Worm (Caenorhabditis elegans): ENCODE data around the gene gcst-1.

Gene gcst-1

DNA sequence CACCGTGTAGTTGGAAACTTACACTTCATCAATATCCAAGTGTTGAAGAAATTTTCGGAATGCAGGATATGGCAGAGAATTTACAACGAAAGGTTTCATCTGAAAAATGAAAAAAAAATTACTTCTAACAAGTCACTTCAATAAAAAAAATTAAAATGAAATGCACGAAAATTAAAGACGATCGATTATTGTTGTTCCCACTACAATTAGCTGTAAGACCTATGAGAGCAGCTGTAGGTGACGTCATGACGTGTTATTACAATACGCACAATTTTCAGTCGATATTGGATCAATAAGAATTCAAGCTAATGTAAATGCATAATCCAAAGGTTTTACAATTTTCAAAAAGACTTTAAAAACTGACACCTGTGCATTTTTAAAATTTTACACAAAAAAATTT lies 47.4 kb downstream of the gcst-1 start, which contains the start of gene C53A3.1:
TSS of gene C53A3.1 (minus strand) at position 101 of the 400 bp plus-strand sequence.
- TF ChIP-seq zim-3 (tag; optimal IDR thresholded peaks at IDR 0.05) (no peak), tlf-1 (GFP tag; optimal IDR thresholded peaks at IDR 0.05) (no peak), let-526 (GFP tag; IDR thresholded peaks at IDR 0.05) (no peak), egl-44 (GFP tag; IDR thresholded peaks at IDR 0.05) (no peak), attf-5 (GFP tag; optimal IDR thresholded peaks at IDR 0.05) (no peak), nhr-80 (tag; optimal IDR thresholded peaks at IDR 0.05) (no peak), hlh-26 (GFP tag; conservative IDR thresholded peaks at IDR 0.05) (no peak), rcor-1 (GFP tag; IDR thresholded peaks at IDR 0.05) (no peak), F52B5.7 (tag; optimal IDR thresholded peaks at IDR 0.05) (no peak), nfya-1 (tag; optimal IDR thresholded peaks at IDR 0.05; ENCODE audit: borderline replicate concordance, insufficient read depth) (no peak), Y53G8AR.9 (GFP tag; conservative IDR thresholded peaks at IDR 0.05) (no peak), lsy-27 (tag; optimal IDR thresholded peaks at IDR 0.05; ENCODE audit: borderline replicate concordance, insufficient read depth) (no peak)

ce11 chrV:5763787-5764186 lies 51.1 kb downstream of the gcst-1 start, which contains the start of gene pgph-3:
Gene pgph-3, minus strand, starts transcription at chrV:5763846.
- no peak for TF ChIP-seq tbx-9 (tag; optimal IDR thresholded peaks at IDR 0.05; ENCODE audit: borderline replicate concordance)
- no peak for TF ChIP-seq F39B2.1 (GFP tag; IDR thresholded peaks at IDR 0.05)
- no peak for TF ChIP-seq B0261.1 (tag; optimal IDR thresholded peaks at IDR 0.05)
- no peak for TF ChIP-seq ztf-25 (GFP tag; IDR thresholded peaks at IDR 0.05)
- no peak for TF ChIP-seq efl-1 (GFP tag; optimal IDR thresholded peaks at IDR 0.05)
- peak; percentile 57 for TF ChIP-seq ztf-26 (tag; optimal IDR thresholded peaks at IDR 0.05)
- no peak for TF ChIP-seq madf-3 (GFP tag; IDR thresholded peaks at IDR 0.05)
- peak; percentile 68; the same call in 1 of the 2 replicates for TF ChIP-seq hmg-1.2 (GFP tag; IDR thresholded peaks at IDR 0.05)
- no peak for TF ChIP-seq gei-17 (GFP tag; optimal IDR thresholded peaks at IDR 0.05)
- peak; percentile 37; the same call in 1 of the 2 replicates for TF ChIP-seq C06A6.2 (GFP tag; conservative IDR thresholded peaks at IDR 0.05)
- peak; percentile 78 for TF ChIP-seq nhr-80 (tag; optimal IDR thresholded peaks at IDR 0.05)
- peak; percentile 81 for TF ChIP-seq lin-40 (tag; optimal IDR thresholded peaks at IDR 0.05)
- TF ChIP-seq nhr-90 (tag; optimal IDR thresholded peaks at IDR 0.05), result no peak
- TF ChIP-seq nfyb-1 (GFP tag; IDR thresholded peaks at IDR 0.05), result no peak
- no peak for TF ChIP-seq akir-1 (GFP tag; optimal IDR thresholded peaks at IDR 0.05)
- peak in 1 of 3 experiments; percentile 13 for TF ChIP-seq lin-35 (GFP tag; optimal IDR thresholded peaks at IDR 0.05)
- TF ChIP-seq F22D6.2 (tag; optimal IDR thresholded peaks at IDR 0.05), result no peak
- no peak for TF ChIP-seq nfya-2 (GFP tag; IDR thresholded peaks at IDR 0.05)
- no peak for TF ChIP-seq unc-130 (GFP tag; optimal IDR thresholded peaks at IDR 0.05)
- TF ChIP-seq atf-7 (tag; optimal IDR thresholded peaks at IDR 0.05), result peak; percentile 55
- no peak for TF ChIP-seq athp-1 (tag; optimal IDR thresholded peaks at IDR 0.05)
- no peak for TF ChIP-seq fkh-3 (tag; optimal IDR thresholded peaks at IDR 0.05)
- TF ChIP-seq pha-4 (tag; optimal IDR thresholded peaks at IDR 0.05), result no peak
- TF ChIP-seq ets-4 (GFP tag; optimal IDR thresholded peaks at IDR 0.05), result peak; percentile 28
- TF ChIP-seq aptf-3 (GFP tag; IDR thresholded peaks at IDR 0.05), result no peak
- 0 out of 2 replicates have a peak, but pooled peaks have one; percentile 39 for TF ChIP-seq Y56A3A.18 (GFP tag; IDR thresholded peaks at IDR 0.05)
- no peak for TF ChIP-seq ztf-6 (GFP tag; IDR thresholded peaks at IDR 0.05)
- TF ChIP-seq somi-1 (GFP tag; optimal IDR thresholded peaks at IDR 0.05), result peak; percentile 40
- TF ChIP-seq ztf-18 (tag; optimal IDR thresholded peaks at IDR 0.05), result no peak
- no peak; the same call in 1 of the 2 replicates for TF ChIP-seq K11D2.4 (GFP tag; IDR thresholded peaks at IDR 0.05)
- TF ChIP-seq ceh-27 (GFP tag; optimal IDR thresholded peaks at IDR 0.05), result peak; percentile 38
- TF ChIP-seq ZK185.1 (tag; optimal IDR thresholded peaks at IDR 0.05; ENCODE audit: poor library complexity, severe bottlenecking), result peak; percentile 8
- no peak for TF ChIP-seq B0336.3 (GFP tag; IDR thresholded peaks at IDR 0.05)

Measured in whole organism, young adult.